Worm (Caenorhabditis elegans): ENCODE data around the gene metr-1.

ce11 chrII:10935336-10935735 lies 9.0 kb downstream of the metr-1 start:
- TF ChIP-seq flt-1 (GFP tag; IDR thresholded peaks at IDR 0.05): no peak
- TF ChIP-seq ztf-29 (GFP tag; IDR thresholded peaks at IDR 0.05): no peak

All from whole organism, midembryonic.